Worm (Caenorhabditis elegans) whole organism, early embryonic: ENCODE results near the gene F46H5.5.

Source experiments
- B0310.2 ChIP-seq: sonication (generic microtip); optimal IDR thresholded peaks from 2 replicates; lab custom pipeline; 2016; ENCODE audit warnings: mild to moderate bottlenecking, missing genetic modification characterization, missing compliant biosample characterization
- ama-1 ChIP-seq: fragments of 150-350 bp; optimal IDR thresholded peaks from 2 replicates; lab custom pipeline; 2014
- ceh-36 ChIP-seq: sonication (generic microtip); optimal IDR thresholded peaks from 2 replicates; lab custom pipeline; 2016; ENCODE audit warnings: missing genetic modification characterization, inconsistent platforms, missing compliant biosample characterization
- ets-7 ChIP-seq: sonication (generic microtip); optimal IDR thresholded peaks from 2 replicates; lab custom pipeline; 2016; ENCODE audit warnings: missing genotype, missing genetic modification characterization, missing compliant biosample characterization
- flt-1 ChIP-seq: fragments of 200-800 bp; sonication (Bioruptor generic); IDR thresholded peaks from 2 replicates; pipeline ENCODE4 v1.3.6; 2022; ENCODE audit warnings: missing genetic modification characterization, missing compliant biosample characterization
- scrt-1 ChIP-seq: fragments of 200-800 bp; sonication (Bioruptor generic); IDR thresholded peaks from 2 replicates; pipeline ENCODE4 v1.3.6; 2022; ENCODE audit warnings: missing genetic modification characterization, missing compliant biosample characterization
- sea-1 ChIP-seq: fragments of 200-800 bp; sonication (Bioruptor generic); conservative IDR thresholded peaks from 2 replicates; pipeline ENCODE4 v1.3.6; 2022; ENCODE audit warnings: missing genetic modification characterization, missing compliant biosample characterization
- tbx-11 ChIP-seq: fragments of 200-800 bp; sonication (Bioruptor generic); IDR thresholded peaks from 2 replicates; pipeline ENCODE4 v1.3.6; 2022; ENCODE audit warnings: missing genetic modification characterization, missing compliant biosample characterization

- TF ChIP-seq ceh-36 (tag; lab: Kevin White, UChicago) (no peak), tbx-11 (GFP tag; lab: Robert Waterston, UW) (no peak), flt-1 (GFP tag; lab: Robert Waterston, UW) (no peak), ets-7 (tag; lab: Kevin White, UChicago) (no peak), ama-1 (lab: Kevin White, UChicago) (no peak), scrt-1 (GFP tag; lab: Robert Waterston, UW) (no peak), sea-1 (no peak), B0310.2 (tag; lab: Kevin White, UChicago) (no peak)
Measured at ce11 chrX:7281347-7281746, 24.6 kb upstream of the F46H5.5 start.
